Worm (Caenorhabditis elegans) whole organism, L1 larva: ENCODE data around the gene arv-1.

Experiments used
- C16A3.4 ChIP-seq: fragments of 150-350 bp; optimal IDR thresholded peaks from 2 replicates; lab custom pipeline; 2014; ENCODE audit warnings: missing biosample characterization, missing genetic modification characterization
- C34B4.2 ChIP-seq: sonication (generic microtip); optimal IDR thresholded peaks from 2 replicates; lab custom pipeline; 2017; ENCODE audit warnings: mild to moderate bottlenecking, missing genetic modification characterization, missing compliant biosample characterization
- F16B12.6 ChIP-seq: fragments of 150-350 bp; optimal IDR thresholded peaks from 2 replicates; lab custom pipeline; 2014; ENCODE audit warnings: missing biosample characterization, missing genetic modification characterization
- alr-1 ChIP-seq: fragments of 200-800 bp; sonication (Bioruptor generic); optimal IDR thresholded peaks from 2 replicates; lab custom pipeline; 2018; ENCODE audit warnings: borderline replicate concordance, mild to moderate bottlenecking, missing genetic modification characterization, missing compliant biosample characterization
- aly-2 ChIP-seq: fragments of 150-350 bp; optimal IDR thresholded peaks from 2 replicates; lab custom pipeline; 2014; ENCODE audit warnings: missing biosample characterization, missing genetic modification characterization
- ama-1 ChIP-seq: fragments of 150-350 bp; optimal IDR thresholded peaks from 2 replicates; lab custom pipeline; 2014
- dpl-1 ChIP-seq, 3 experiments: fragments of 150-350 bp in 2 of 3; sonication (generic microtip) in 1 of 3; optimal IDR thresholded peaks; 2 replicates each; lab custom pipeline; 2014 to 2017; ENCODE audit warnings: missing biosample characterization in 3 of 3, missing genetic modification characterization in 3 of 3, missing genetic modification reagents in 3 of 3
- efl-1 ChIP-seq, 4 experiments: fragments of 150-350 bp; optimal IDR thresholded peaks in 3 of 4; peaks in 1 of 4; 1 replicate in 1 of 4; 2 replicates in 3 of 4; lab custom pipeline; 2014; ENCODE audit warnings: missing biosample characterization in 2 of 4, missing genetic modification characterization in 2 of 4, missing genetic modification reagents in 2 of 4
- efl-3 ChIP-seq: fragments of 200-800 bp; sonication (Bioruptor generic); optimal IDR thresholded peaks from 2 replicates; lab custom pipeline; 2018; ENCODE audit warnings: mild to moderate bottlenecking, missing genetic modification characterization, missing compliant biosample characterization
- egl-13 ChIP-seq: sonication (generic microtip); optimal IDR thresholded peaks from 2 replicates; lab custom pipeline; 2016; ENCODE audit warnings: missing genotype, missing genetic modification reagents, missing genetic modification characterization, missing compliant biosample characterization
- egl-27 ChIP-seq, 2 experiments: fragments of 150-350 bp in 1 of 2; sonication (generic microtip); optimal IDR thresholded peaks; 3 replicates each; lab custom pipeline; 2017 to 2018; ENCODE audit warnings: missing biosample characterization in 2 of 2, missing genetic modification characterization in 2 of 2, missing genetic modification reagents in 2 of 2
- elt-2 ChIP-seq: sonication (generic microtip); optimal IDR thresholded peaks from 2 replicates; lab custom pipeline; 2016; ENCODE audit warnings: missing genetic modification characterization, mild to moderate bottlenecking, inconsistent platforms, missing compliant biosample characterization, missing genetic modification reagents
- ets-5 ChIP-seq: fragments of 200-800 bp; sonication (Bioruptor generic); IDR thresholded peaks from 2 replicates; pipeline ENCODE4 v1.3.6; 2022; ENCODE audit warnings: missing genetic modification characterization, missing compliant biosample characterization
- fkh-4 ChIP-seq: sonication (generic microtip); optimal IDR thresholded peaks from 2 replicates; lab custom pipeline; 2016; ENCODE audit warnings: missing compliant biosample characterization, missing genetic modification characterization, borderline replicate concordance
- lin-14 ChIP-seq: fragments of 200-800 bp; sonication (Bioruptor generic); optimal IDR thresholded peaks from 2 replicates; lab custom pipeline; 2018; ENCODE audit warnings: mild to moderate bottlenecking, missing genetic modification characterization, moderate library complexity, missing compliant biosample characterization
- lsy-2 ChIP-seq, 2 experiments: fragments of 150-350 bp; optimal IDR thresholded peaks; 2 replicates each; lab custom pipeline; 2014; ENCODE audit warnings: missing biosample characterization in 2 of 2, missing genetic modification characterization in 2 of 2
- mab-9 ChIP-seq: fragments of 200-800 bp; sonication (Bioruptor generic); IDR thresholded peaks from 2 replicates; pipeline ENCODE4 v1.3.6; 2022; ENCODE audit warnings: missing genetic modification reagents, missing genetic modification characterization, missing compliant biosample characterization
- mep-1 ChIP-seq: fragments of 150-350 bp; optimal IDR thresholded peaks from 2 replicates; lab custom pipeline; 2014; ENCODE audit warnings: missing biosample characterization, missing genetic modification characterization
- nhr-12 ChIP-seq: sonication (generic microtip); optimal IDR thresholded peaks from 2 replicates; lab custom pipeline; 2017; ENCODE audit warnings: missing biosample characterization, missing genetic modification characterization
- nhr-19 ChIP-seq: fragments of 200-800 bp; sonication (Bioruptor generic); conservative IDR thresholded peaks from 2 replicates; pipeline ENCODE4 v1.3.6; 2022; ENCODE audit warnings: missing genetic modification characterization, missing compliant biosample characterization
- nhr-20 ChIP-seq: sonication (generic microtip); optimal IDR thresholded peaks from 2 replicates; lab custom pipeline; 2016; ENCODE audit warnings: mild to moderate bottlenecking, missing genetic modification characterization, missing compliant biosample characterization
- nhr-71 ChIP-seq: sonication (generic microtip); optimal IDR thresholded peaks from 2 replicates; lab custom pipeline; 2016; ENCODE audit warnings: mild to moderate bottlenecking, missing genetic modification characterization, moderate library complexity, missing compliant biosample characterization
- nhr-76 ChIP-seq: sonication (generic microtip); optimal IDR thresholded peaks from 2 replicates; lab custom pipeline; 2017; ENCODE audit warnings: missing biosample characterization, missing genetic modification characterization
- nhr-84 ChIP-seq: sonication (generic microtip); optimal IDR thresholded peaks from 2 replicates; lab custom pipeline; 2017; ENCODE audit warnings: missing biosample characterization, missing genetic modification characterization
- nhr-85 ChIP-seq: sonication (generic microtip); peaks from one replicate; lab custom pipeline; 2016; ENCODE audit warnings: missing genetic modification characterization, inconsistent platforms, missing compliant biosample characterization
- pag-3 ChIP-seq: sonication (generic microtip); optimal IDR thresholded peaks from 2 replicates; lab custom pipeline; 2017; ENCODE audit warnings: missing genetic modification characterization, mild to moderate bottlenecking, missing compliant biosample characterization, antibody characterized with exemption, borderline replicate concordance; ENCODE audit not compliant: insufficient read depth
- pqm-1 ChIP-seq: sonication (generic microtip); optimal IDR thresholded peaks from 3 replicates; lab custom pipeline; 2017; ENCODE audit warnings: missing biosample characterization, missing genetic modification characterization
- skn-1 ChIP-seq: fragments of 150-350 bp; optimal IDR thresholded peaks from 2 replicates; lab custom pipeline; 2014; ENCODE audit warnings: missing biosample characterization, missing genetic modification characterization
- snpc-4 ChIP-seq: fragments of 150-350 bp; optimal IDR thresholded peaks from 2 replicates; lab custom pipeline; 2014; ENCODE audit warnings: missing biosample characterization, missing genetic modification characterization
- sptf-1 ChIP-seq: fragments of 150-350 bp; optimal IDR thresholded peaks from 2 replicates; lab custom pipeline; 2014; ENCODE audit warnings: missing biosample characterization, missing genetic modification characterization
- sup-37 ChIP-seq: fragments of 200-800 bp; sonication (Bioruptor generic); optimal IDR thresholded peaks from 2 replicates; lab custom pipeline; 2018; ENCODE audit warnings: mild to moderate bottlenecking, missing genetic modification characterization, missing compliant biosample characterization
- swsn-7 ChIP-seq: sonication (generic microtip); optimal IDR thresholded peaks from 2 replicates; lab custom pipeline; 2016; ENCODE audit warnings: missing genetic modification characterization, missing compliant biosample characterization
- tbx-2 ChIP-seq: sonication (generic microtip); optimal IDR thresholded peaks from 2 replicates; lab custom pipeline; 2016; ENCODE audit warnings: missing genetic modification characterization, missing compliant biosample characterization
- unc-86 ChIP-seq: sonication (generic microtip); optimal IDR thresholded peaks from 2 replicates; lab custom pipeline; 2016; ENCODE audit warnings: missing genetic modification characterization, missing compliant biosample characterization
- unc-98 ChIP-seq: fragments of 200-800 bp; sonication (Bioruptor generic); IDR thresholded peaks from 2 replicates; pipeline ENCODE4 v1.3.6; 2022; ENCODE audit warnings: missing genetic modification characterization, missing compliant biosample characterization
- zip-4 ChIP-seq: fragments of 200-800 bp; sonication (Bioruptor generic); optimal IDR thresholded peaks from 2 replicates; lab custom pipeline; 2018; ENCODE audit warnings: mild to moderate bottlenecking, missing genetic modification characterization, moderate library complexity, missing compliant biosample characterization
- ztf-11 ChIP-seq, 2 experiments: sonication (generic microtip); optimal IDR thresholded peaks; 2 replicates each; lab custom pipeline; 2016 to 2017; ENCODE audit warnings: missing genetic modification characterization in 2 of 2, missing biosample characterization in 1 of 2, missing compliant biosample characterization in 1 of 2

Gene arv-1

DNA sequence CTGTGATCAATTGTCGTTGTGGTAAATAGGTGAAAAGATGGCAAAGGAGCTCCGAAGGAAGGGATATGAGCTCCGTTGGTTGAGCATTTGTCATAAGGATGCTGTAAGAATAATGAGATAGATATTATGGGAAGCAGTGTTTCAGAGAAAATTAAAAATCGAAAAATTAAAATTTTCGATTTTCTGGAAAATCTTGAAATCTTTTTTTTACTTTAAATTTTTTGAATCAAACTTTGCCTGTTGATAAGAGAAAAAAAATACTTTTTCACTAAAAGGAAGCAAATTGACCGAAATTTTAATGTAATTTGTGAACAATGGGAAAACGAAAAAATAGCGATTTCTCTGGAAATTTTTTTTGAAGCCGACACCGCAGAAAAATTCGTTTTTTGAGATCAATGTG is 39.0 kb upstream of the arv-1 start, which contains the start of gene mec-15:
mec-15 (minus strand) TSS at position 101 of the 400 bp plus-strand sequence.
- no peak for TF ChIP-seq egl-13
- no peak for TF ChIP-seq C34B4.2 (tag; lab: Kevin White, UChicago)
- TF ChIP-seq unc-86 (tag; lab: Kevin White, UChicago): no peak
- no peak for TF ChIP-seq tbx-2 (tag; lab: Kevin White, UChicago)
- TF ChIP-seq fkh-4: no peak
- no peak for TF ChIP-seq sptf-1 (tag; lab: Kevin White, UChicago)
- no peak for TF ChIP-seq ama-1
- TF ChIP-seq nhr-20 (tag; lab: Kevin White, UChicago): no peak
- no peak for TF ChIP-seq elt-2
- no peak for TF ChIP-seq skn-1 (tag; lab: Kevin White, UChicago)
- no peak for TF ChIP-seq efl-1 (optimal IDR thresholded peaks at IDR 0.05; lab: Kevin White, UChicago)
- no peak for TF ChIP-seq efl-1 (GFP tag; optimal IDR thresholded peaks at IDR 0.05 in 1 of 2; lab: Kevin White, UChicago)
- TF ChIP-seq lin-14 (GFP tag; lab: Kevin White, UChicago): no peak
- no peak for TF ChIP-seq mep-1 (tag; lab: Kevin White, UChicago)
- TF ChIP-seq mab-9 (GFP tag; lab: Robert Waterston, UW): no peak

DNA sequence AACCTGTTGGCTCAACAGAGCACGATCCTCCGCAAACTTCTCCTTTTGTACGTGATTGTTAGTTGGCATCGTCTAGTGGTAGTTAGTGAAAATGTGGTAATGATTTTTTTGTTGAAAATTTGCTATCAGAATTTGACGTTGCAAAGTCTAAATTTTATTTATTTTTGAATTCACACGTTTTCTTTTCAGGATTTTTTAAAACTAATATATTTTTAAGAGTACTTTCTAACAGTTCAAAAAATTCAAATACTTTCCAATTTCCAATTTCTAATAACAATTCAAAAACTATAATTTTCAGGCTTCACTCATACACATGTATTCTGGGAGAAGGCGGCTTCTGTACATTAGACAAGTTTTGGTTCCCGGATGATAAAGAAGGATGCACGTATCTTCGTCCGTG is 33.8 kb upstream of the arv-1 start, which contains the start of gene ubxn-5:
ubxn-5 (minus strand) TSS at position 101 of the 400 bp plus-strand sequence.
- no peak for TF ChIP-seq egl-27 (tag; optimal IDR thresholded peaks at IDR 0.05; lab: Kevin White, UChicago)
- TF ChIP-seq dpl-1 (GFP tag; optimal IDR thresholded peaks at IDR 0.05; lab: Kevin White, UChicago): no peak
- TF ChIP-seq lsy-2 (tag; optimal IDR thresholded peaks at IDR 0.05; lab: Kevin White, UChicago): no peak
- no peak for TF ChIP-seq sup-37 (GFP tag; lab: Kevin White, UChicago)
- no peak for TF ChIP-seq nhr-20 (tag; lab: Kevin White, UChicago)
- no peak for TF ChIP-seq nhr-84 (tag; lab: Kevin White, UChicago)
- TF ChIP-seq sptf-1 (tag; lab: Kevin White, UChicago): no peak
- TF ChIP-seq unc-98 (GFP tag; lab: Robert Waterston, UW): no peak
- TF ChIP-seq nhr-76 (tag; lab: Kevin White, UChicago): no peak

DNA sequence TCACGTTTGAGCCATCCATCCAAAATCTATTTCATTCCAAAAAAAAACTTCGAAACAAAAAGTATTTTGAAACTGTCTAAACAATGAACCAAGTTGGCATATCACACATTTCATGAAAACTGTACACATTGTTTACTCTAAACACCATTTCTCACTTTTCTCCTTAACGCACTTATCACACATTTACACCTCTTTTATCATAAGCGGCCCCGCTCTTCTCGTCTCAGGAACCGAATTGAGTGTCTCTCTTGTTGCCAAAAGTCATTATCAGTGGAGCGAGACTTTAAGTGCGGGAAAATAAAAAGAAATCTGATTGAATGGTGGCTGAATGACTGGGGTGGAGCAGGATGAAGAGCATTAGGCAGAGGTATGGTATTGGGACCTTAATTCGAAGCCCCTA is 31.3 kb upstream of the arv-1 start:
- TF ChIP-seq C16A3.4 (tag; lab: Kevin White, UChicago) (no peak), F16B12.6 (tag; lab: Kevin White, UChicago) (no peak), aly-2 (tag; lab: Kevin White, UChicago) (no peak), skn-1 (tag; lab: Kevin White, UChicago) (no peak), elt-2 (peak; percentile 57), ama-1 (no peak), efl-3 (no peak), snpc-4 (no peak)

DNA sequence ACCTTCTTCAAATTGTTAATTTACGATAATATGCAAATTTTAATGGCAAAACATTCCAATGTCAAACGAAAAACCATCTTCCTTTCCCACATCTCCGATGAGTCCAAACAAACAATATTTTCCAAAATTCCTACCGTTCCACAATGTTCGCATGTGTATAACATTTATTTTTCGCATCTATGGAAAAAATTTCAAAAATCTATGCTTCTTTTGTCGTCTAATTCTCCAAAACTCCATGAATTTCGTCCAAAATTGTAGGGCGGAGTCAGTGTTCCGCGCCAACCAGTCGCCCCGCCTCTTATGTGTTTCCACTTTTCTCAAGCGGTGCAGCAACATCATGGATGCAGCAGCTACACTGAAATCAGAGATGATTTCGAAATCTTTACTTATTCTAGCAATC is 30.3 kb upstream of the arv-1 start, which contains the start of gene T01E8.8:
T01E8.8 (plus strand) TSS at position 301 of the 400 bp plus-strand sequence.
- TF ChIP-seq nhr-12 (tag; lab: Kevin White, UChicago) (no peak), pag-3 (tag; lab: Kevin White, UChicago) (no peak), nhr-71 (tag; lab: Kevin White, UChicago) (no peak), nhr-19 (GFP tag; lab: Robert Waterston, UW) (no peak), C34B4.2 (tag; lab: Kevin White, UChicago) (no peak), nhr-85 (tag; lab: Kevin White, UChicago) (no peak), nhr-76 (tag; lab: Kevin White, UChicago) (no peak), ets-5 (GFP tag; lab: Robert Waterston, UW) (no peak), ztf-11 (tag; optimal IDR thresholded peaks at IDR 0.05; lab: Kevin White, UChicago) (no peak), swsn-7 (tag; lab: Kevin White, UChicago) (no peak), tbx-2 (tag; lab: Kevin White, UChicago) (no peak), zip-4 (GFP tag; lab: Kevin White, UChicago) (no peak), efl-3 (no peak), alr-1 (tag; lab: Kevin White, UChicago) (no peak), pqm-1 (tag; lab: Kevin White, UChicago) (no peak), sup-37 (GFP tag; lab: Kevin White, UChicago) (no peak)
